Fruit fly (Drosophila melanogaster) whole organism, embryonic: ENCODE results near the gene tipE.

ENCODE experiments used
- CG13296 ChIP-seq: fragments of 200-800 bp; sonication (Bioruptor generic); optimal IDR thresholded peaks from 3 replicates; lab custom pipeline; 2018; ENCODE audit warnings: missing biosample characterization, mild to moderate bottlenecking, missing genetic modification characterization
- CG14965 ChIP-seq: fragments of 200-800 bp; sonication (Bioruptor generic); optimal IDR thresholded peaks from 2 replicates; lab custom pipeline; 2016; ENCODE audit warnings: missing biosample characterization, missing genetic modification characterization, borderline replicate concordance
- CG15011 ChIP-seq: fragments of 200-800 bp; sonication (Bioruptor generic); optimal IDR thresholded peaks from 3 replicates; lab custom pipeline; 2018; ENCODE audit warnings: missing biosample characterization, mild to moderate bottlenecking, missing genetic modification characterization
- CG17359 ChIP-seq: fragments of 200-800 bp; sonication (Bioruptor generic); optimal IDR thresholded peaks from 3 replicates; lab custom pipeline; 2018; ENCODE audit warnings: missing biosample characterization, mild to moderate bottlenecking, missing genetic modification characterization, moderate library complexity
- CG17361 ChIP-seq: fragments of 200-800 bp; sonication (Bioruptor generic); IDR thresholded peaks from 3 replicates; pipeline ENCODE4 v1.3.6; 2022; ENCODE audit warnings: missing biosample characterization, missing genetic modification characterization
- CG17829 ChIP-seq: fragments of 200-800 bp; optimal IDR thresholded peaks from 2 replicates; lab custom pipeline; 2019; ENCODE audit warnings: missing biosample characterization, mild to moderate bottlenecking, missing genetic modification characterization, moderate library complexity
- CG18599 ChIP-seq: fragments of 200-800 bp; sonication (Bioruptor generic); optimal IDR thresholded peaks from 3 replicates; lab custom pipeline; 2017; ENCODE audit warnings: missing biosample characterization, missing genetic modification characterization, mild to moderate bottlenecking, moderate library complexity, missing genetic modification reagents
- CG2120 ChIP-seq: fragments of 200-800 bp; sonication (Bioruptor generic); optimal IDR thresholded peaks from 3 replicates; lab custom pipeline; 2016; ENCODE audit warnings: missing biosample characterization, missing genetic modification characterization
- CG2202 ChIP-seq: fragments of 200-800 bp; sonication (Bioruptor generic); optimal IDR thresholded peaks from 2 replicates; lab custom pipeline; 2018; ENCODE audit warnings: missing biosample characterization, mild to moderate bottlenecking, missing genetic modification characterization
- CG30020 ChIP-seq: fragments of 200-800 bp; optimal IDR thresholded peaks from 2 replicates; lab custom pipeline; 2019; ENCODE audit warnings: missing biosample characterization, mild to moderate bottlenecking, missing genetic modification characterization, moderate library complexity
- CG31224 ChIP-seq: fragments of 200-800 bp; sonication (Bioruptor generic); IDR thresholded peaks from 2 replicates; pipeline ENCODE4 v1.3.6; 2022; ENCODE audit warnings: missing biosample characterization, missing genetic modification characterization
- CG31441 ChIP-seq: fragments of 200-800 bp; sonication (Bioruptor generic); IDR thresholded peaks from 2 replicates; pipeline ENCODE4 v1.3.6; 2022; ENCODE audit warnings: missing biosample characterization, missing genetic modification characterization
- CG3726 ChIP-seq: fragments of 200-800 bp; sonication (Bioruptor generic); IDR thresholded peaks from 3 replicates; pipeline ENCODE4, ENCODE4 v1.3.6; 2022; ENCODE audit warnings: missing biosample characterization, missing genetic modification characterization
- CG4282 ChIP-seq: fragments of 200-800 bp; sonication (Bioruptor generic); optimal IDR thresholded peaks from 2 replicates; lab custom pipeline; 2016; ENCODE audit warnings: missing biosample characterization, missing genetic modification characterization
- CG4328 ChIP-seq: fragments of 200-800 bp; sonication (Bioruptor generic); optimal IDR thresholded peaks from 3 replicates; lab custom pipeline; 2017; ENCODE audit warnings: missing biosample characterization, missing genetic modification reagents, missing genetic modification characterization
- CG4360 ChIP-seq: fragments of 200-800 bp; sonication (Bioruptor generic); IDR thresholded peaks from 2 replicates; pipeline ENCODE4 v1.3.6; 2022; ENCODE audit warnings: missing biosample characterization, missing genetic modification characterization
- CG4404 ChIP-seq: fragments of 200-800 bp; sonication (Bioruptor generic); IDR thresholded peaks from 2 replicates; pipeline ENCODE4 v1.3.6; 2022; ENCODE audit warnings: missing biosample characterization, missing genetic modification characterization
- CG4820 ChIP-seq: fragments of 200-800 bp; sonication (Bioruptor generic); optimal IDR thresholded peaks from 3 replicates; lab custom pipeline; 2016; ENCODE audit warnings: missing biosample characterization, missing genetic modification characterization
- CG5245 ChIP-seq: fragments of 200-800 bp; sonication (Bioruptor generic); optimal IDR thresholded peaks from 3 replicates; lab custom pipeline; 2016; ENCODE audit warnings: missing biosample characterization, missing genetic modification characterization
- CG6272 ChIP-seq: fragments of 200-800 bp; sonication (Bioruptor generic); IDR thresholded peaks from 2 replicates; pipeline ENCODE4 v1.3.6; 2022; ENCODE audit warnings: missing biosample characterization, missing genetic modification characterization
- CG9817 ChIP-seq: fragments of 200-800 bp; sonication (Bioruptor generic); optimal IDR thresholded peaks from 2 replicates; lab custom pipeline; 2018; ENCODE audit warnings: missing biosample characterization, mild to moderate bottlenecking, missing genetic modification characterization, moderate library complexity
- Fer3 ChIP-seq: fragments of 200-800 bp; sonication (Bioruptor generic); optimal IDR thresholded peaks from 2 replicates; lab custom pipeline; 2018; ENCODE audit warnings: missing biosample characterization, mild to moderate bottlenecking, missing genetic modification characterization, moderate library complexity
- GATAe ChIP-seq: fragments of 200-800 bp; sonication (Bioruptor generic); conservative IDR thresholded peaks from 2 replicates; pipeline ENCODE4 v1.3.6; 2022; ENCODE audit warnings: missing biosample characterization, missing genetic modification characterization
- Gug ChIP-seq: fragments of 200-800 bp; sonication (Bioruptor generic); IDR thresholded peaks from 4 replicates; pipeline ENCODE4 v1.3.6; 2022; ENCODE audit warnings: missing biosample characterization, missing genetic modification characterization
- Hr3 ChIP-seq: fragments of 200-800 bp; sonication (Bioruptor generic); optimal IDR thresholded peaks from 3 replicates; lab custom pipeline; 2016; ENCODE audit warnings: missing biosample characterization, missing genetic modification characterization
- MTF-1 ChIP-seq: fragments of 200-800 bp; sonication (Bioruptor generic); optimal IDR thresholded peaks from 2 replicates; lab custom pipeline; 2018; ENCODE audit warnings: missing biosample characterization, mild to moderate bottlenecking, missing genetic modification characterization, borderline replicate concordance
- Optix ChIP-seq: fragments of 200-800 bp; sonication (Bioruptor generic); IDR thresholded peaks from 3 replicates; pipeline ENCODE4 v1.3.6; 2022; ENCODE audit warnings: missing biosample characterization, missing genetic modification characterization
- PHDP ChIP-seq: fragments of 200-800 bp; sonication (Bioruptor generic); optimal IDR thresholded peaks from 3 replicates; lab custom pipeline; 2018; ENCODE audit warnings: missing biosample characterization, mild to moderate bottlenecking, missing genetic modification characterization, moderate library complexity
- Pdp1 ChIP-seq, 2 experiments: fragments of 200-800 bp; sonication (Bioruptor generic); optimal IDR thresholded peaks; 3 replicates each; lab custom pipeline; 2016; ENCODE audit warnings: missing biosample characterization in 2 of 2, missing genetic modification characterization in 2 of 2, mild to moderate bottlenecking in 1 of 2, moderate library complexity in 1 of 2
- Poxn ChIP-seq: fragments of 200-800 bp; sonication (Bioruptor generic); IDR thresholded peaks from 2 replicates; pipeline ENCODE4 v1.3.6; 2022; ENCODE audit warnings: missing biosample characterization, missing genetic modification characterization
- Sry-δ ChIP-seq: fragments of 200-800 bp; sonication (Bioruptor generic); optimal IDR thresholded peaks from 2 replicates; lab custom pipeline; 2016; ENCODE audit warnings: missing biosample characterization, missing genetic modification characterization
- YL-1 ChIP-seq: fragments of 200-800 bp; sonication (Bioruptor generic); optimal IDR thresholded peaks from 3 replicates; lab custom pipeline; 2017; ENCODE audit warnings: missing biosample characterization, mild to moderate bottlenecking, missing genetic modification characterization
- ara ChIP-seq: fragments of 200-800 bp; sonication (Bioruptor generic); IDR thresholded peaks from 2 replicates; pipeline ENCODE4 v1.3.6; 2022; ENCODE audit warnings: missing biosample characterization, missing genetic modification characterization
- ato ChIP-seq: fragments of 200-800 bp; sonication (Bioruptor generic); IDR thresholded peaks from 2 replicates; pipeline ENCODE4 v1.3.6; 2022; ENCODE audit warnings: missing biosample characterization, missing genetic modification characterization; ENCODE audit not compliant: partially characterized antibody
- caup ChIP-seq: fragments of 200-800 bp; sonication (Bioruptor generic); optimal IDR thresholded peaks from 3 replicates; lab custom pipeline; 2017; ENCODE audit warnings: missing biosample characterization, mild to moderate bottlenecking, missing genetic modification characterization, moderate library complexity; ENCODE audit not compliant: severe bottlenecking
- cg ChIP-seq: fragments of 200-800 bp; sonication (Bioruptor generic); optimal IDR thresholded peaks from 3 replicates; lab custom pipeline; 2019; ENCODE audit warnings: missing biosample characterization, mild to moderate bottlenecking, missing genetic modification characterization, moderate library complexity
- gce ChIP-seq: fragments of 200-800 bp; sonication (Bioruptor generic); IDR thresholded peaks from 3 replicates; pipeline ENCODE4 v1.3.6; 2022; ENCODE audit warnings: missing biosample characterization, missing genetic modification characterization
- gt ChIP-seq: fragments of 200-800 bp; sonication (Bioruptor generic); IDR thresholded peaks from 2 replicates; pipeline ENCODE4 v1.3.6; 2022; ENCODE audit warnings: missing biosample characterization, missing genetic modification characterization
- kah ChIP-seq: fragments of 200-800 bp; sonication (Bioruptor generic); optimal IDR thresholded peaks from 2 replicates; lab custom pipeline; 2018; ENCODE audit warnings: missing biosample characterization, mild to moderate bottlenecking, missing genetic modification characterization
- mirr ChIP-seq: fragments of 200-800 bp; sonication (Bioruptor generic); optimal IDR thresholded peaks from 3 replicates; lab custom pipeline; 2018; ENCODE audit warnings: missing biosample characterization, mild to moderate bottlenecking, missing genetic modification characterization
- nmo ChIP-seq: fragments of 200-800 bp; sonication (Bioruptor generic); optimal IDR thresholded peaks from 2 replicates; lab custom pipeline; 2018; ENCODE audit warnings: missing biosample characterization, mild to moderate bottlenecking, missing genetic modification characterization, moderate library complexity
- org-1 ChIP-seq: fragments of 200-800 bp; sonication (Bioruptor generic); optimal IDR thresholded peaks from 2 replicates; lab custom pipeline; 2017; ENCODE audit warnings: missing biosample characterization, missing genetic modification characterization
- sens ChIP-seq: fragments of 200-800 bp; sonication (Bioruptor generic); peaks from one replicate; lab custom pipeline; 2016; ENCODE audit warnings: missing biosample characterization, missing genetic modification characterization
- sima ChIP-seq: fragments of 200-800 bp; sonication (Bioruptor generic); optimal IDR thresholded peaks from 2 replicates; lab custom pipeline; 2016; ENCODE audit warnings: missing biosample characterization, missing genetic modification characterization
- sisA ChIP-seq: fragments of 200-800 bp; sonication (Bioruptor generic); IDR thresholded peaks from 2 replicates; pipeline ENCODE4 v1.3.6; 2022; ENCODE audit warnings: missing biosample characterization, missing genetic modification characterization
- slp2 ChIP-seq: fragments of 200-800 bp; sonication (Bioruptor generic); optimal IDR thresholded peaks from 2 replicates; lab custom pipeline; 2016; ENCODE audit warnings: missing biosample characterization, missing genetic modification characterization
- stc ChIP-seq: fragments of 200-800 bp; sonication (Bioruptor generic); IDR thresholded peaks from 2 replicates; pipeline ENCODE4 v1.3.6; 2022; ENCODE audit warnings: missing biosample characterization, missing genetic modification characterization
- tio ChIP-seq: fragments of 200-800 bp; sonication (Bioruptor generic); optimal IDR thresholded peaks from 2 replicates; lab custom pipeline; 2017; ENCODE audit warnings: missing biosample characterization, missing genetic modification characterization, inconsistent platforms
- tup ChIP-seq: fragments of 200-800 bp; sonication (Bioruptor generic); optimal IDR thresholded peaks from 2 replicates; lab custom pipeline; 2016; ENCODE audit warnings: missing biosample characterization, mild to moderate bottlenecking, missing genetic modification characterization, moderate library complexity
- zfh2 ChIP-seq: fragments of 200-800 bp; sonication (Bioruptor generic); optimal IDR thresholded peaks from 2 replicates; lab custom pipeline; 2016; ENCODE audit warnings: missing biosample characterization, missing genetic modification characterization

tipE gene

DNA sequence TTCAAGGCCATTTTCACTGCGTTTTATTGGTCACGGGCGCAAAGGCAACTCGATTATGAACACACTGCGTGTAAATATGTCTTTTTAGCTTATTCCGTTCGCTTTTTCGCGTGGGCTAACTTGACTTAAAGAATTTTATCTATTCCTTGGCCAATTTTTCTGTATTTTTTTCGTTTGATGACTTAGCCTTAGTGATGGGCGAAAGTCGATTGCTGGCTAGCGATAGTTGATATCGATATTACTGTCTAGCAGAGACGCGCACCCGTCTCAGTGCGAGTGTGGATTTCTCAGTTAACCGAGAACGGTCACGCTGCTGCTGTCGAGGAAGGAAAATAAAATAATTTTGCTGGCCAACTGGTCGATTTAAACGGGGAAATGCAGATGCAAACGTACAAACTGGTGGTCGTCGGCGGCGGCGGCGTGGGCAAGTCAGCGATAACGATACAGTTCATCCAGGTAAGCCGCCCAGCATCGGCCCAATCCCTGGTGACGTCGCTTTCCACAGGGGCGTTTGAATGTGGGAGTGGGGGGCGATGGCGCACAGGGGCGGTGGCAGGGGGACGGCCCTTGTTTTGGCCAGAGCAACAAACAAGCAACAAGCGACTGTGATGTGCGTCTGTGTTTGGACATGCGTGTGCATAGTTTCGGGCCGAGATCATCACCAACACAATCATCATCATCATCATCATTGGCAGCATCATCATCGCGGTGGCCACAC lies 49.3 kb upstream of the tipE start, which contains the start of the genes Rop and Ras64B (continued):
- TF ChIP-seq zfh2 (peak; percentile 1), CG14965 (GFP tag; lab: Kevin White, UChicago) (no peak), sima (no peak), PHDP (tag; lab: Kevin White, UChicago) (peak; percentile 47), MTF-1 (GFP tag; lab: Kevin White, UChicago) (peak; percentile 82), CG31441 (peak; percentile 30; the same call in 1 of the 2 replicates), sisA (GFP tag; lab: Robert Waterston, UW) (no peak), org-1 (GFP tag; lab: Kevin White, UChicago) (no peak), Fer3 (no peak), Pdp1 (GFP tag; optimal IDR thresholded peaks at IDR 0.05; lab: Kevin White, UChicago) (peak in 1 of 2 experiments; percentile 40), CG4282 (GFP tag; lab: Kevin White, UChicago) (no peak), Optix (GFP tag; lab: Robert Waterston, UW) (no peak), CG15011 (GFP tag; lab: Kevin White, UChicago) (no peak), CG17359 (tag; lab: Kevin White, UChicago) (peak; percentile 5), nmo (GFP tag; lab: Kevin White, UChicago) (peak; percentile 75), caup (GFP tag; lab: Kevin White, UChicago) (peak; percentile 40), slp2 (peak; percentile 7), stc (GFP tag; lab: Robert Waterston, UW) (no peak), GATAe (no peak), sens (peak; percentile 90), CG17829 (tag; lab: Kevin White, UChicago) (peak; percentile 56), YL-1 (GFP tag; lab: Kevin White, UChicago) (peak; percentile 99), tup (GFP tag; lab: Kevin White, UChicago) (no peak), kah (GFP tag; lab: Kevin White, UChicago) (no peak), Gug (no peak), CG6272 (GFP tag; lab: Robert Waterston, UW) (0 out of 2 replicates have a peak, but pooled peaks have one; percentile 12), Poxn (GFP tag; lab: Robert Waterston, UW) (no peak), CG13296 (no peak), gt (GFP tag; lab: Robert Waterston, UW) (no peak), gce (GFP tag; lab: Robert Waterston, UW) (no peak; the same call in 2 of the 3 replicates), CG31224 (GFP tag; lab: Robert Waterston, UW) (no peak), CG4820 (GFP tag; lab: Kevin White, UChicago) (no peak), CG5245 (GFP tag; lab: Kevin White, UChicago) (no peak), CG4328 (GFP tag; lab: Kevin White, UChicago) (no peak), CG30020 (tag; lab: Kevin White, UChicago) (peak; percentile 27), mirr (GFP tag; lab: Kevin White, UChicago) (no peak), ara (GFP tag; lab: Robert Waterston, UW) (no peak), CG17361 (GFP tag; lab: Robert Waterston, UW) (0 out of 3 replicates have a peak, but pooled peaks have one; percentile 35), CG9817 (peak; percentile 17), tio (GFP tag; lab: Kevin White, UChicago) (no peak), CG2120 (peak; percentile 47), Hr3 (GFP tag; lab: Kevin White, UChicago) (no peak), cg (GFP tag; lab: Kevin White, UChicago) (peak; percentile 35), CG4404 (no peak), Sry-δ (GFP tag; lab: Kevin White, UChicago) (peak; percentile 99), CG18599 (no peak), CG4360 (no peak), CG2202 (tag; lab: Kevin White, UChicago) (peak; percentile 12), ato (GFP tag; lab: Robert Waterston, UW) (peak; percentile 66), CG3726 (no peak)
